Fruit fly (Drosophila melanogaster) whole organism, embryonic: ENCODE data around the gene Ets97D.

Source experiments
- ATbp ChIP-seq: fragments of 200-800 bp; sonication (Bioruptor generic); optimal IDR thresholded peaks from 2 replicates; lab custom pipeline; 2017; ENCODE audit warnings: missing biosample characterization, mild to moderate bottlenecking, missing genetic modification characterization, missing genetic modification reagents
- Awh ChIP-seq: fragments of 200-800 bp; sonication (Bioruptor generic); IDR thresholded peaks from 2 replicates; pipeline ENCODE4, ENCODE4 v1.3.6; 2022; ENCODE audit warnings: missing biosample characterization, missing genetic modification characterization
- B-H2 ChIP-seq: fragments of 200-800 bp; sonication (Bioruptor generic); optimal IDR thresholded peaks from 2 replicates; lab custom pipeline; 2018; ENCODE audit warnings: missing biosample characterization, mild to moderate bottlenecking, missing genetic modification characterization
- CG10209 ChIP-seq: fragments of 200-800 bp; sonication (Bioruptor generic); optimal IDR thresholded peaks from 3 replicates; lab custom pipeline; 2017; ENCODE audit warnings: missing biosample characterization, mild to moderate bottlenecking, missing genetic modification characterization, missing genetic modification reagents
- CG10366 ChIP-seq: fragments of 200-800 bp; sonication (Bioruptor generic); IDR thresholded peaks from 2 replicates; pipeline ENCODE4 v1.3.6; 2022; ENCODE audit warnings: missing biosample characterization, missing genetic modification characterization
- CG12236 ChIP-seq: fragments of 200-800 bp; sonication (Bioruptor generic); optimal IDR thresholded peaks from 2 replicates; lab custom pipeline; 2016; ENCODE audit warnings: missing biosample characterization, missing genetic modification characterization
- CG13123 ChIP-seq: fragments of 200-800 bp; sonication (Bioruptor generic); optimal IDR thresholded peaks from 2 replicates; lab custom pipeline; 2016; ENCODE audit warnings: missing biosample characterization, missing genetic modification characterization
- CG14014 ChIP-seq: fragments of 200-800 bp; sonication (Bioruptor generic); IDR thresholded peaks from 2 replicates; pipeline ENCODE4 v1.3.6; 2022; ENCODE audit warnings: missing biosample characterization, missing genetic modification characterization
- CG14441 ChIP-seq: fragments of 200-800 bp; sonication (Bioruptor generic); IDR thresholded peaks from 2 replicates; pipeline ENCODE4 v1.3.6; 2022; ENCODE audit warnings: missing biosample characterization, missing genetic modification characterization
- CG15601 ChIP-seq: fragments of 200-800 bp; sonication (Bioruptor generic); optimal IDR thresholded peaks from 3 replicates; lab custom pipeline; 2019; ENCODE audit warnings: missing biosample characterization, mild to moderate bottlenecking, missing genetic modification characterization, moderate library complexity
- CG30403 ChIP-seq: fragments of 200-800 bp; sonication (Bioruptor generic); optimal IDR thresholded peaks from 3 replicates; lab custom pipeline; 2016; ENCODE audit warnings: missing biosample characterization, missing genetic modification characterization
- CG31388 ChIP-seq: fragments of 200-800 bp; sonication (Bioruptor generic); optimal IDR thresholded peaks from 2 replicates; lab custom pipeline; 2016; ENCODE audit warnings: missing biosample characterization, missing genetic modification characterization
- CG3281 ChIP-seq: fragments of 200-800 bp; sonication (Bioruptor generic); optimal IDR thresholded peaks from 3 replicates; lab custom pipeline; 2017; ENCODE audit warnings: missing biosample characterization, mild to moderate bottlenecking, missing genetic modification characterization
- CG3407 ChIP-seq: fragments of 200-800 bp; sonication (Bioruptor generic); optimal IDR thresholded peaks from 2 replicates; lab custom pipeline; 2018; ENCODE audit warnings: missing biosample characterization, mild to moderate bottlenecking, missing genetic modification characterization
- CG3847 ChIP-seq: fragments of 200-800 bp; sonication (Bioruptor generic); IDR thresholded peaks from 2 replicates; pipeline ENCODE4 v1.3.6; 2022; ENCODE audit warnings: missing biosample characterization, missing genetic modification characterization
- CG3995 ChIP-seq: fragments of 200-800 bp; sonication (Bioruptor generic); optimal IDR thresholded peaks from 3 replicates; lab custom pipeline; 2016; ENCODE audit warnings: missing biosample characterization, missing genetic modification characterization
- CG4820 ChIP-seq: fragments of 200-800 bp; sonication (Bioruptor generic); optimal IDR thresholded peaks from 3 replicates; lab custom pipeline; 2016; ENCODE audit warnings: missing biosample characterization, missing genetic modification characterization
- CG7357 ChIP-seq: fragments of 200-800 bp; sonication (Bioruptor generic); IDR thresholded peaks from 3 replicates; pipeline ENCODE4 v1.3.6; 2022; ENCODE audit warnings: missing biosample characterization, missing genetic modification characterization
- CG7556 ChIP-seq: fragments of 200-800 bp; sonication (Bioruptor generic); optimal IDR thresholded peaks from 2 replicates; lab custom pipeline; 2017; ENCODE audit warnings: missing biosample characterization, mild to moderate bottlenecking, missing genetic modification characterization
- CG8089 ChIP-seq: fragments of 200-800 bp; sonication (Bioruptor generic); optimal IDR thresholded peaks from 3 replicates; lab custom pipeline; 2016; ENCODE audit warnings: missing biosample characterization, missing genetic modification characterization
- CG9215 ChIP-seq: fragments of 200-800 bp; sonication (Bioruptor generic); IDR thresholded peaks from 2 replicates; pipeline ENCODE4 v1.3.6; 2022; ENCODE audit warnings: missing biosample characterization, missing genetic modification characterization
- CG9817 ChIP-seq: fragments of 200-800 bp; sonication (Bioruptor generic); optimal IDR thresholded peaks from 2 replicates; lab custom pipeline; 2018; ENCODE audit warnings: missing biosample characterization, mild to moderate bottlenecking, missing genetic modification characterization, moderate library complexity
- Chrac-16 ChIP-seq: fragments of 200-800 bp; sonication (Bioruptor generic); optimal IDR thresholded peaks from 3 replicates; lab custom pipeline; 2016; ENCODE audit warnings: missing biosample characterization, missing genetic modification characterization
- CrebB ChIP-seq: fragments of 200-800 bp; sonication (Bioruptor generic); optimal IDR thresholded peaks from 3 replicates; lab custom pipeline; 2018; ENCODE audit warnings: missing biosample characterization, mild to moderate bottlenecking, missing genetic modification characterization
- Deaf1 ChIP-seq: fragments of 200-800 bp; optimal IDR thresholded peaks from 3 replicates; lab custom pipeline; 2019; ENCODE audit warnings: missing biosample characterization, mild to moderate bottlenecking, missing genetic modification characterization, moderate library complexity
- Dek ChIP-seq: fragments of 200-800 bp; sonication (Bioruptor generic); optimal IDR thresholded peaks from 3 replicates; lab custom pipeline; 2019; ENCODE audit warnings: missing biosample characterization, mild to moderate bottlenecking, missing genetic modification characterization, moderate library complexity
- Ets65A ChIP-seq: fragments of 200-800 bp; sonication (Bioruptor generic); peaks from one replicate; lab custom pipeline; 2016; ENCODE audit warnings: missing biosample characterization, missing genetic modification characterization
- Fer2 ChIP-seq: fragments of 200-800 bp; sonication (Bioruptor generic); optimal IDR thresholded peaks from 2 replicates; lab custom pipeline; 2018; ENCODE audit warnings: missing biosample characterization, mild to moderate bottlenecking, missing genetic modification characterization, moderate library complexity
- HmgZ ChIP-seq: fragments of 200-800 bp; sonication (Bioruptor generic); optimal IDR thresholded peaks from 2 replicates; lab custom pipeline; 2018; ENCODE audit warnings: missing biosample characterization, mild to moderate bottlenecking, missing genetic modification characterization
- Ptx1 ChIP-seq: fragments of 200-800 bp; sonication (Bioruptor generic); IDR thresholded peaks from 2 replicates; pipeline ENCODE4 v1.3.6; 2022; ENCODE audit warnings: missing biosample characterization, missing genetic modification characterization
- Ssrp ChIP-seq: fragments of 200-800 bp; sonication (Bioruptor generic); optimal IDR thresholded peaks from 2 replicates; lab custom pipeline; 2018; ENCODE audit warnings: missing biosample characterization, mild to moderate bottlenecking, missing genetic modification characterization, moderate library complexity
- Xbp1 ChIP-seq: fragments of 200-800 bp; sonication (Bioruptor generic); optimal IDR thresholded peaks from 3 replicates; lab custom pipeline; 2016; ENCODE audit warnings: missing biosample characterization, mild to moderate bottlenecking, missing genetic modification characterization
- abd-A ChIP-seq: fragments of 200-800 bp; sonication (Bioruptor generic); optimal IDR thresholded peaks from 3 replicates; lab custom pipeline; 2019; ENCODE audit warnings: missing biosample characterization, mild to moderate bottlenecking, missing genetic modification characterization, moderate library complexity
- al ChIP-seq: fragments of 200-800 bp; sonication (Bioruptor generic); IDR thresholded peaks from 2 replicates; pipeline ENCODE4 v1.3.6; 2022; ENCODE audit warnings: missing biosample characterization, missing genetic modification characterization
- ap ChIP-seq: fragments of 200-800 bp; sonication (Bioruptor generic); IDR thresholded peaks from 2 replicates; pipeline ENCODE4 v1.3.6; 2022; ENCODE audit warnings: missing biosample characterization, missing genetic modification characterization
- az2 ChIP-seq: fragments of 200-800 bp; sonication (Bioruptor generic); optimal IDR thresholded peaks from 3 replicates; lab custom pipeline; 2016; ENCODE audit warnings: missing biosample characterization, missing genetic modification characterization
- chinmo ChIP-seq: fragments of 200-800 bp; sonication (Bioruptor generic); IDR thresholded peaks from 4 replicates; pipeline ENCODE4 v1.3.6; 2022; ENCODE audit warnings: missing biosample characterization, missing genetic modification characterization; ENCODE audit not compliant: partially characterized antibody
- fru ChIP-seq: fragments of >200 bp; optimal IDR thresholded peaks from 2 replicates; lab custom pipeline; 2017
- hb ChIP-seq: fragments of 200-800 bp; sonication (Bioruptor generic); IDR thresholded peaks from 3 replicates; pipeline ENCODE4 v1.3.6; 2022; ENCODE audit warnings: missing biosample characterization, missing genetic modification characterization; ENCODE audit not compliant: partially characterized antibody
- kay ChIP-seq: fragments of 200-800 bp; sonication (Bioruptor generic); optimal IDR thresholded peaks from 2 replicates; lab custom pipeline; 2016; ENCODE audit warnings: missing biosample characterization, missing genetic modification characterization
- pum ChIP-seq: fragments of 200-800 bp; sonication (Bioruptor generic); optimal IDR thresholded peaks from 2 replicates; lab custom pipeline; 2016; ENCODE audit warnings: missing biosample characterization, missing genetic modification characterization
- ro ChIP-seq: fragments of 200-800 bp; sonication (Bioruptor generic); IDR thresholded peaks from 2 replicates; pipeline ENCODE4 v1.3.6; 2022; ENCODE audit warnings: missing biosample characterization, missing genetic modification characterization
- shn ChIP-seq: fragments of 200-800 bp; sonication (Bioruptor generic); optimal IDR thresholded peaks from 3 replicates; lab custom pipeline; 2016; ENCODE audit warnings: missing biosample characterization, missing genetic modification characterization
- sob ChIP-seq: fragments of 200-800 bp; sonication (Bioruptor generic); IDR thresholded peaks from 2 replicates; pipeline ENCODE4 v1.3.6; 2022; ENCODE audit warnings: missing biosample characterization, missing genetic modification characterization
- wek ChIP-seq: fragments of 200-800 bp; sonication (Bioruptor generic); optimal IDR thresholded peaks from 3 replicates; lab custom pipeline; 2018; ENCODE audit warnings: missing biosample characterization, mild to moderate bottlenecking, missing genetic modification characterization, moderate library complexity
- wor ChIP-seq: fragments of 200-800 bp; sonication (Bioruptor generic); IDR thresholded peaks from 2 replicates; pipeline ENCODE4 v1.3.6; 2022; ENCODE audit warnings: missing biosample characterization, missing genetic modification characterization
- zfh2 ChIP-seq: fragments of 200-800 bp; sonication (Bioruptor generic); optimal IDR thresholded peaks from 2 replicates; lab custom pipeline; 2016; ENCODE audit warnings: missing biosample characterization, missing genetic modification characterization

Gene Ets97D

DNA sequence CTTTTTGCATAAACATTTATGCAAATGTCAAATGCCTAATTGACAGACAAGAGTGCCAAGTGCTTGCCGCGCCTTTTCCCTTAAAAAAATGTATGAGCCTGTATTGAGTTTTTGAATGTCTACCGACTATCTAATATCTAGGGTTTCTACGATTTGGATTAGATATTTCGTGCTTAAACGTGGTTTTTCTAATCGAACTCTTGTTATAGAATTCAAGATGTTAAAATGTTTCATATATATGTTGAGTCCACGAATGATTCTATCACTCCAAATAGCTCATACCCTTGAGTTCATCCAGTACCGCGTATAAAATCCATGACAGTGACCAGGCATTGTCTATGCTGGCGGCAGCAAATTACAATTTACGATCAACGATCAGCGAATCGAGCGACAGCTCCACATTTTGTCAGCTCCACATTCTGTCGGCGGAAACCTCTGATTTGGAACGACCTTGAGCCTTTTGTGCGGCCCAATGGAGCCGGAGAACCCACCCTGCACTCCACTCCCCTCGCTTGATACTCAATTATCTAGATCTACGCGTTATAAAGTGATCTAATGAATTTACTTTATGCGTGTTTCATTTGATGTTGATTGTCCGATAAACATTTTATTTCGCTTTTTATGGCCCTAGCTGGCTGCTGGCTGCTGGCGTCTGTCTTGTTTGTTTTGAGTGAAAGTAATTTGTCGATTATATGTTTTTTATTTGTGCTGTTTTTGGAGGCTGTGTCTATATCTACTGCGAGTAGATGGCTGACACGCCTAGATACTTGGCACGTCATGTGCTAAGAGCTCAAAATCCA, 5.8 kb downstream of the Ets97D start (continued):
- TF ChIP-seq CG30403 (peak; percentile 22), pum (GFP tag; lab: Kevin White, UChicago) (no peak), al (GFP tag; lab: Robert Waterston, UW) (peak; percentile 40; the same call in 1 of the 2 replicates), Ets65A (GFP tag; lab: Kevin White, UChicago) (peak; percentile 45), chinmo (GFP tag; lab: Robert Waterston, UW) (peak; percentile 82; the same call in 1 of the 4 replicates), abd-A (tag; lab: Kevin White, UChicago) (peak; percentile 41), CG3847 (peak; percentile 20; the same call in 1 of the 2 replicates)

DNA sequence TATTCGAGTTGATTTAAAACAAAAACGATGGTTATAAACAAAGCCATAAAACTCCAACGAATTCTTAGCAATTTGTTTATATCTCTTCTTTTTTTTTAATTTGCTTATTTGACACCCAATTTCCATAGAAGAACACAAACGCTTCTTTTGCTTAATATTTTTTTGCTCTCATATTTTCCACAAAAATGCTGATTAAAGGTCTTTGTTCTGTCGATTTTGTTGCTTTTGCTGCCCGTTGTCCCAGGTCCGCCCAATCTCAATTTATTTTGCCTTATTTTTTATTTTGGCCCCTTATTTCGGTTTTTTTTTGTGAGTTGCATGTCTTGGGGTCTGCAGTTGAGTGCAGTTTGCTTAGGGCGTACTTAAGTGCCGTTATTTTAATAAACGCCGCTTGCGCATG, 6.7 kb downstream of the Ets97D start:
- no peak for TF ChIP-seq kay
- TF ChIP-seq, all 482 proteins: peak for 0

DNA sequence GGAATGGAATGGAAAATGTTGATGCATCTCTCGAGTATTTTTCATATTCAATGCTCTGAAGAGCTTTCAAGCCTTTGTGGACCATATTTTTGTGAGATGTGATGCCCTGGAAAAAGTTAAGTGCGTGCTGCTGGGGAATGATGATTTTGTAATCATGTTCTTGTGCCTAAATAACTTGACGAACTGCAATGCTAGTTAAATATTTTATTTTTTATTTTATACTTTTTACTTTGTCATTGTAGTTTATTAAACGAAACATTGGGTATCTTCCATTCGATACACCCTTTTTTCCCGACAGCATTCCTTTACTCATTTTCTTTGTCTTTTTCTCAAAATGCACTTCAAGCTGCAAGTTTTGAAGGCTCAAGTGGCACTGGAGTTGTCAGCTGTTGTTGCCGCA, 12.7 kb downstream of the Ets97D start:
- no peak for TF ChIP-seq CG3281 (GFP tag; lab: Kevin White, UChicago)
- TF ChIP-seq wor: no peak
- TF ChIP-seq CG14441 (GFP tag; lab: Robert Waterston, UW): peak; percentile 49; the same call in 1 of the 2 replicates
- TF ChIP-seq Fer2: no peak
- TF ChIP-seq CG15601 (tag; lab: Kevin White, UChicago): peak; percentile 26
- peak; percentile 55 for TF ChIP-seq Ssrp
- TF ChIP-seq CG10209 (GFP tag; lab: Kevin White, UChicago): peak; percentile 12
- TF ChIP-seq CG7556 (GFP tag; lab: Kevin White, UChicago): peak; percentile 16
- no peak for TF ChIP-seq CG14014
- TF ChIP-seq shn (GFP tag; lab: Kevin White, UChicago): no peak
- TF ChIP-seq sob: peak; percentile 30; the same call in 1 of the 2 replicates
- TF ChIP-seq CG10366 (GFP tag; lab: Robert Waterston, UW): peak; percentile 51; the same call in 1 of the 2 replicates
- no peak for TF ChIP-seq hb
- TF ChIP-seq B-H2 (GFP tag; lab: Kevin White, UChicago): no peak
- 0 out of 2 replicates have a peak, but pooled peaks have one; percentile 9 for TF ChIP-seq Awh (GFP tag; lab: Robert Waterston, UW)
- peak; percentile 8 for TF ChIP-seq CG13123 (GFP tag; lab: Kevin White, UChicago)
- no peak for TF ChIP-seq CG12236 (GFP tag; lab: Kevin White, UChicago)
- no peak for TF ChIP-seq CG31388 (GFP tag; lab: Kevin White, UChicago)
- TF ChIP-seq CG8089 (GFP tag; lab: Kevin White, UChicago): no peak
- no peak for TF ChIP-seq Deaf1
- no peak for TF ChIP-seq HmgZ (tag; lab: Kevin White, UChicago)
- no peak for TF ChIP-seq Dek
- TF ChIP-seq ATbp (GFP tag; lab: Kevin White, UChicago): peak; percentile 40
- peak; percentile 71 for TF ChIP-seq ro (GFP tag; lab: Robert Waterston, UW)
- peak; percentile 33; the same call in 1 of the 2 replicates for TF ChIP-seq ap (GFP tag; lab: Robert Waterston, UW)
- no peak for TF ChIP-seq fru (lab: Kevin White, UChicago)
- no peak for TF ChIP-seq CG9817 (tag; lab: Kevin White, UChicago)
- peak; percentile 35 for TF ChIP-seq Chrac-16 (GFP tag; lab: Kevin White, UChicago)
- no peak for TF ChIP-seq CG9215 (GFP tag; lab: Robert Waterston, UW)
- TF ChIP-seq zfh2: no peak
- TF ChIP-seq CG3995 (GFP tag; lab: Kevin White, UChicago): no peak
- peak; percentile 34 for TF ChIP-seq CG3407 (GFP tag; lab: Kevin White, UChicago)
- no peak for TF ChIP-seq CG7357 (GFP tag; lab: Robert Waterston, UW)
- no peak for TF ChIP-seq CrebB (tag; lab: Kevin White, UChicago)
- TF ChIP-seq Xbp1 (GFP tag; lab: Kevin White, UChicago): peak; percentile 59
- no peak for TF ChIP-seq wek (GFP tag; lab: Kevin White, UChicago)
- peak; percentile 66 for TF ChIP-seq Ptx1 (GFP tag; lab: Robert Waterston, UW)
- peak; percentile 7 for TF ChIP-seq CG4820
- peak; percentile 65 for TF ChIP-seq az2 (GFP tag; lab: Kevin White, UChicago)
